Worm (Caenorhabditis elegans): Measurements from ENCODE around the gene ttbk-2.1.
"Not testable (repeated sequence)": the region's sequence is repeated elsewhere in the genome, so short reads cannot be mapped to it uniquely, and the experiment has no call there.

DNA sequence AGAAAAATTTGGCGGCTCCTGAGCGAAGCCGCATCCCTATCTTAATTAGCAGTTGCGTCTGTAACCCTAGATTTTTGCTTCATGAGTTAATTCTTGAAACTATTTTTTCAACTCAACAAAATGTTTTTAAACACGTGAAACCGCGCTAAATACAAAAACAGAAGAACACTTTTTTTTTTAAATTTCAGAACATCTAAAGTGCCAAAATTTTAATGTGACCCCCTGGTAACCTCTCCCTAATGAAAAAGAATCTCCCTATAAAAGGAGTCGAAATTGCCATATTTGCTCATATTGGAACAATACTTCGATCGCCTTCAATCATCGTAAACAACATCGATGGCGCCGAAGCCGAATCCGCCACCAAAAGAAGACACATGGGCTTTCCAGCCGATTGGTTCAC lies 40.0 kb upstream of the ttbk-2.1 start, which contains the start of gene nsph-4.2:
- TF ChIP-seq egl-27 (tag; optimal IDR thresholded peaks at IDR 0.05); ceh-16 (tag; optimal IDR thresholded peaks at IDR 0.05); zag-1 (tag; optimal IDR thresholded peaks at IDR 0.05); fkh-10 (GFP tag; optimal IDR thresholded peaks at IDR 0.05); unc-39 (tag; optimal IDR thresholded peaks at IDR 0.05); aly-2 (tag; optimal IDR thresholded peaks at IDR 0.05); fos-1 (tag; optimal IDR thresholded peaks at IDR 0.05); R02D3.7 (tag; optimal IDR thresholded peaks at IDR 0.05); jun-1 (tag; optimal IDR thresholded peaks at IDR 0.05): not testable (repeated sequence)

Data from whole organism, L3 larva.